Worm (Caenorhabditis elegans) whole organism, L3 larva: Measurements from ENCODE around the gene srh-235.
"Not testable (repeated sequence)": the region's sequence is repeated elsewhere in the genome, so short reads cannot be mapped to it uniquely, and the experiment has no call there.

Experiments
- R02D3.7 ChIP-seq: fragments of 150-350 bp; optimal IDR thresholded peaks from 2 replicates; lab custom pipeline; 2014; ENCODE audit warnings: missing biosample characterization, missing genetic modification characterization
- ZK546.5 ChIP-seq: sonication (generic microtip); optimal IDR thresholded peaks from 2 replicates; lab custom pipeline; 2017; ENCODE audit warnings: missing biosample characterization, missing genetic modification characterization
- aly-2 ChIP-seq: fragments of 150-350 bp; optimal IDR thresholded peaks from 2 replicates; lab custom pipeline; 2014; ENCODE audit warnings: missing biosample characterization, missing genetic modification characterization
- ceh-16 ChIP-seq: sonication (generic microtip); optimal IDR thresholded peaks from 2 replicates; lab custom pipeline; 2017; ENCODE audit warnings: missing biosample characterization, missing genetic modification characterization
- ceh-28 ChIP-seq: fragments of 150-350 bp; optimal IDR thresholded peaks from 2 replicates; lab custom pipeline; 2014; ENCODE audit warnings: missing biosample characterization, missing genetic modification reagents, missing genetic modification characterization
- ceh-82 ChIP-seq: fragments of 150-350 bp; optimal IDR thresholded peaks from 2 replicates; lab custom pipeline; 2014; ENCODE audit warnings: missing biosample characterization, missing genetic modification characterization
- ceh-9 ChIP-seq: sonication (generic microtip); optimal IDR thresholded peaks from 2 replicates; lab custom pipeline; 2018; ENCODE audit warnings: missing biosample characterization, missing genetic modification characterization
- egl-27 ChIP-seq: sonication (generic microtip); optimal IDR thresholded peaks from 4 replicates; lab custom pipeline; 2017; ENCODE audit warnings: missing biosample characterization, missing genetic modification reagents, missing genetic modification characterization
- egl-5 ChIP-seq: fragments of 150-350 bp; optimal IDR thresholded peaks from 2 replicates; lab custom pipeline; 2017; ENCODE audit warnings: missing biosample characterization, missing genetic modification reagents, missing genetic modification characterization, inconsistent platforms
- elt-1 ChIP-seq: fragments of 150-350 bp; optimal IDR thresholded peaks from 2 replicates; lab custom pipeline; 2014; ENCODE audit warnings: missing biosample characterization, missing genetic modification characterization
- elt-2 ChIP-seq: sonication (generic microtip); optimal IDR thresholded peaks from 2 replicates; lab custom pipeline; 2016; ENCODE audit warnings: missing genetic modification reagents, mild to moderate bottlenecking, missing genetic modification characterization, missing compliant biosample characterization
- elt-3 ChIP-seq, 3 experiments: fragments of 150-350 bp in 1 of 3; sonication (generic microtip) in 2 of 3; optimal IDR thresholded peaks; 2 replicates in 2 of 3; 4 replicates in 1 of 3; lab custom pipeline; 2014 to 2017; ENCODE audit warnings: missing biosample characterization in 3 of 3, missing genetic modification characterization in 3 of 3
- eor-1 ChIP-seq, 2 experiments: fragments of 150-350 bp; optimal IDR thresholded peaks; 2 replicates each; lab custom pipeline; 2014 to 2018; ENCODE audit warnings: missing biosample characterization in 2 of 2, missing genetic modification characterization in 2 of 2
- fkh-10 ChIP-seq: sonication (generic microtip); optimal IDR thresholded peaks from 2 replicates; lab custom pipeline; 2017; ENCODE audit warnings: missing biosample characterization, missing genetic modification reagents, missing genetic modification characterization
- fkh-2 ChIP-seq: fragments of 150-350 bp; optimal IDR thresholded peaks from 2 replicates; lab custom pipeline; 2014; ENCODE audit warnings: missing biosample characterization, missing genetic modification reagents, missing genetic modification characterization
- fos-1 ChIP-seq: fragments of 150-350 bp; optimal IDR thresholded peaks from 2 replicates; lab custom pipeline; 2014; ENCODE audit warnings: missing biosample characterization, missing genetic modification characterization
- hmg-11 ChIP-seq: sonication (generic microtip); optimal IDR thresholded peaks from 2 replicates; lab custom pipeline; 2016; ENCODE audit warnings: missing genetic modification characterization, missing compliant biosample characterization
- lin-39 ChIP-seq: fragments of 150-350 bp; optimal IDR thresholded peaks from 2 replicates; lab custom pipeline; 2018; ENCODE audit warnings: missing biosample characterization, missing genetic modification reagents, missing genetic modification characterization
- lsy-12 ChIP-seq: sonication (generic microtip); optimal IDR thresholded peaks from 2 replicates; lab custom pipeline; 2016; ENCODE audit warnings: mild to moderate bottlenecking, missing genetic modification characterization, missing compliant biosample characterization
- mdl-1 ChIP-seq: fragments of 150-350 bp; optimal IDR thresholded peaks from 2 replicates; lab custom pipeline; 2014; ENCODE audit warnings: missing biosample characterization, missing genetic modification characterization
- mml-1 ChIP-seq: fragments of 150-350 bp; sonication (generic microtip); optimal IDR thresholded peaks from 3 replicates; lab custom pipeline; 2014; ENCODE audit warnings: missing biosample characterization, missing genetic modification characterization
- nhr-11 ChIP-seq: fragments of 150-350 bp; optimal IDR thresholded peaks from 2 replicates; lab custom pipeline; 2014; ENCODE audit warnings: missing biosample characterization, missing genetic modification characterization
- nhr-12 ChIP-seq: fragments of 150-350 bp; optimal IDR thresholded peaks from 2 replicates; lab custom pipeline; 2014; ENCODE audit warnings: missing biosample characterization, missing genetic modification characterization
- nhr-237 ChIP-seq: fragments of 150-350 bp; optimal IDR thresholded peaks from 2 replicates; lab custom pipeline; 2014; ENCODE audit warnings: missing biosample characterization, missing genetic modification characterization
- nhr-25 ChIP-seq: sonication (generic microtip); optimal IDR thresholded peaks from 2 replicates; lab custom pipeline; 2017; ENCODE audit warnings: missing biosample characterization, missing genetic modification characterization
- nhr-28 ChIP-seq: fragments of 150-350 bp; optimal IDR thresholded peaks from 2 replicates; lab custom pipeline; 2014; ENCODE audit warnings: missing biosample characterization, missing genetic modification characterization
- nhr-43 ChIP-seq: sonication (generic microtip); optimal IDR thresholded peaks from 2 replicates; lab custom pipeline; 2016; ENCODE audit warnings: mild to moderate bottlenecking, missing genetic modification characterization, missing compliant biosample characterization; ENCODE audit not compliant: poor library complexity, severe bottlenecking
- nhr-67 ChIP-seq: fragments of 150-350 bp; optimal IDR thresholded peaks from 2 replicates; lab custom pipeline; 2014; ENCODE audit warnings: missing biosample characterization, missing genetic modification characterization
- nhr-76 ChIP-seq: fragments of 150-350 bp; sonication (generic microtip); optimal IDR thresholded peaks from 5 replicates; lab custom pipeline; 2014; ENCODE audit warnings: missing biosample characterization, missing genetic modification characterization
- nhr-77 ChIP-seq: fragments of 150-350 bp; optimal IDR thresholded peaks from 2 replicates; lab custom pipeline; 2014; ENCODE audit warnings: missing biosample characterization, missing genetic modification characterization
- sea-2 ChIP-seq: fragments of 150-350 bp; sonication (generic microtip); optimal IDR thresholded peaks from 4 replicates; lab custom pipeline; 2014; ENCODE audit warnings: missing biosample characterization, missing genetic modification reagents, missing genetic modification characterization
- skn-1 ChIP-seq: fragments of 150-350 bp; optimal IDR thresholded peaks from 2 replicates; lab custom pipeline; 2014; ENCODE audit warnings: missing biosample characterization, missing genetic modification characterization
- snpc-4 ChIP-seq: fragments of 150-350 bp; optimal IDR thresholded peaks from 2 replicates; lab custom pipeline; 2014; ENCODE audit warnings: missing biosample characterization, missing genetic modification characterization
- tbx-2 ChIP-seq: sonication (generic microtip); optimal IDR thresholded peaks from 2 replicates; lab custom pipeline; 2016; ENCODE audit warnings: mild to moderate bottlenecking, missing genetic modification characterization, missing compliant biosample characterization
- unc-39 ChIP-seq: sonication (generic microtip); optimal IDR thresholded peaks from 4 replicates; lab custom pipeline; 2017; ENCODE audit warnings: missing biosample characterization, missing genetic modification characterization
- unc-62 ChIP-seq: fragments of 150-350 bp; sonication (generic microtip); optimal IDR thresholded peaks from 4 replicates; lab custom pipeline; 2014; ENCODE audit warnings: missing biosample characterization, missing genetic modification reagents, missing genetic modification characterization
- zag-1 ChIP-seq: fragments of 150-350 bp; optimal IDR thresholded peaks from 2 replicates; lab custom pipeline; 2014; ENCODE audit warnings: missing biosample characterization, missing genetic modification characterization
- ztf-11 ChIP-seq: fragments of 150-350 bp; optimal IDR thresholded peaks from 2 replicates; lab custom pipeline; 2014; ENCODE audit warnings: missing biosample characterization, missing genetic modification characterization
- ztf-4 ChIP-seq: fragments of 150-350 bp; optimal IDR thresholded peaks from 2 replicates; lab custom pipeline; 2014; ENCODE audit warnings: missing biosample characterization, missing genetic modification characterization

Gene srh-235

ce11 chrV:17460061-17460460 lies 11.4 kb downstream of the srh-235 start, which contains the start of gene srz-48:
TSS of gene srz-48 (minus strand) at chrV:17460161.
- TF ChIP-seq ztf-11 (tag; lab: Kevin White, UChicago) (no peak), unc-39 (tag; lab: Kevin White, UChicago) (no peak), nhr-28 (no peak), ceh-16 (tag; lab: Kevin White, UChicago) (no peak), ceh-82 (tag; lab: Kevin White, UChicago) (no peak), nhr-43 (tag; lab: Kevin White, UChicago) (no peak), aly-2 (tag; lab: Kevin White, UChicago) (no peak), egl-27 (tag; lab: Kevin White, UChicago) (no peak), fkh-2 (tag; lab: Kevin White, UChicago) (no peak), fos-1 (no peak), nhr-12 (tag; lab: Kevin White, UChicago) (no peak), fkh-10 (no peak), elt-2 (tag; lab: Kevin White, UChicago) (no peak), zag-1 (tag; lab: Kevin White, UChicago) (no peak), eor-1 (tag; optimal IDR thresholded peaks at IDR 0.05; lab: Kevin White, UChicago) (no peak), snpc-4 (tag; lab: Kevin White, UChicago) (no peak), elt-3 (tag; optimal IDR thresholded peaks at IDR 0.05; lab: Kevin White, UChicago) (no peak), skn-1 (tag; lab: Kevin White, UChicago) (no peak), elt-1 (tag; lab: Kevin White, UChicago) (no peak), ztf-4 (tag; lab: Kevin White, UChicago) (no peak)

ce11 chrV:17458069-17458468 lies 13.4 kb downstream of the srh-235 start, which contains the start of gene str-200:
TSS of gene str-200 (minus strand) at chrV:17458169.
- TF ChIP-seq ceh-28 (tag; lab: Kevin White, UChicago) (no peak), elt-2 (tag; lab: Kevin White, UChicago) (no peak), ceh-82 (tag; lab: Kevin White, UChicago) (no peak), R02D3.7 (tag; lab: Kevin White, UChicago) (no peak), fkh-2 (tag; lab: Kevin White, UChicago) (no peak), nhr-25 (tag; lab: Kevin White, UChicago) (no peak), nhr-76 (tag; lab: Kevin White, UChicago) (no peak), ztf-4 (tag; lab: Kevin White, UChicago) (no peak), lsy-12 (tag; lab: Kevin White, UChicago) (no peak), eor-1 (tag; optimal IDR thresholded peaks at IDR 0.05; lab: Kevin White, UChicago) (no peak)

- TF ChIP-seq lin-39; nhr-11; mml-1 (tag; lab: Kevin White, UChicago): not testable (repeated sequence)
- TF ChIP-seq, all 47 proteins: peak for 0; not testable (repeated sequence) for 47
Observed at ce11 chrV:17456197-17456596, 15.3 kb downstream of the srh-235 start, which contains the start of gene srh-203. TSS of gene srh-203 (minus strand) at chrV:17456297.

- TF ChIP-seq unc-62 (GFP tag; lab: Kevin White, UChicago) (no peak), ZK546.5 (tag; lab: Kevin White, UChicago) (no peak), lsy-12 (tag; lab: Kevin White, UChicago) (no peak), sea-2 (no peak), egl-5 (tag; lab: Kevin White, UChicago) (no peak), tbx-2 (tag; lab: Kevin White, UChicago) (no peak), nhr-67 (tag; lab: Kevin White, UChicago) (no peak), fkh-10 (no peak), elt-2 (tag; lab: Kevin White, UChicago) (no peak), aly-2 (tag; lab: Kevin White, UChicago) (no peak), hmg-11 (tag; lab: Kevin White, UChicago) (no peak), unc-39 (tag; lab: Kevin White, UChicago) (no peak), nhr-237 (tag; lab: Kevin White, UChicago) (no peak), ceh-28 (tag; lab: Kevin White, UChicago) (no peak), R02D3.7 (tag; lab: Kevin White, UChicago) (no peak), nhr-77 (tag; lab: Kevin White, UChicago) (no peak), mdl-1 (tag; lab: Kevin White, UChicago) (no peak), ceh-9 (no peak)
Observed at ce11 chrV:17449836-17450235, 21.6 kb downstream of the srh-235 start.
